Worm (Caenorhabditis elegans) whole organism, L4 larva: Measurements from ENCODE around the gene mvb-12.

Experiments used
- F10B5.3 ChIP-seq: sonication (generic microtip); optimal IDR thresholded peaks from 2 replicates; lab custom pipeline; 2016; ENCODE audit warnings: mild to moderate bottlenecking, missing genetic modification characterization, missing compliant biosample characterization
- F26F4.8 ChIP-seq: fragments of 200-800 bp; sonication (Bioruptor generic); conservative IDR thresholded peaks from 2 replicates; pipeline ENCODE4 v1.3.6; 2022; ENCODE audit warnings: missing genetic modification characterization, missing compliant biosample characterization
- F37D6.2 ChIP-seq: sonication (generic microtip); optimal IDR thresholded peaks from 2 replicates; lab custom pipeline; 2016; ENCODE audit warnings: mild to moderate bottlenecking, missing genetic modification characterization, missing compliant biosample characterization
- F44E2.7 ChIP-seq: fragments of 200-800 bp; sonication (Bioruptor generic); IDR thresholded peaks from 2 replicates; pipeline ENCODE4 v2.1.2; 2022; ENCODE audit warnings: missing genetic modification characterization, missing compliant biosample characterization
- R02D3.7 ChIP-seq: fragments of 150-350 bp; sonication (generic microtip); optimal IDR thresholded peaks from 3 replicates; lab custom pipeline; 2014; ENCODE audit warnings: missing biosample characterization, missing genetic modification characterization
- T26A8.4 ChIP-seq: fragments of 200-800 bp; sonication (Bioruptor generic); IDR thresholded peaks from 2 replicates; pipeline ENCODE4 v1.3.6; 2022; ENCODE audit warnings: missing genetic modification characterization, missing compliant biosample characterization
- Y105C5A.15 ChIP-seq: fragments of 200-800 bp; sonication (Bioruptor generic); IDR thresholded peaks from 2 replicates; pipeline ENCODE4 v1.3.6; 2022; ENCODE audit warnings: missing genetic modification characterization, missing compliant biosample characterization
- Y48G9A.11 ChIP-seq: fragments of 200-800 bp; sonication (Bioruptor generic); IDR thresholded peaks from 2 replicates; pipeline ENCODE4 v1.3.6; 2022; ENCODE audit warnings: missing genetic modification reagents, missing genetic modification characterization, missing compliant biosample characterization
- Y5F2A.4 ChIP-seq: fragments of 200-800 bp; sonication (Bioruptor generic); optimal IDR thresholded peaks from 2 replicates; lab custom pipeline; 2018; ENCODE audit warnings: mild to moderate bottlenecking, missing genetic modification characterization, missing compliant biosample characterization
- ZK546.5 ChIP-seq, 2 experiments: sonication (generic microtip); optimal IDR thresholded peaks; 2 replicates each; lab custom pipeline; 2017; ENCODE audit warnings: missing biosample characterization in 2 of 2, missing genetic modification characterization in 2 of 2
- aha-1 ChIP-seq: fragments of 150-350 bp; peaks from one replicate; lab custom pipeline; 2014; ENCODE audit warnings: missing biosample characterization, missing genetic modification characterization
- aly-2 ChIP-seq: sonication (generic microtip); optimal IDR thresholded peaks from 2 replicates; lab custom pipeline; 2018; ENCODE audit warnings: missing biosample characterization, missing genetic modification characterization
- ceh-28 ChIP-seq: fragments of 150-350 bp; optimal IDR thresholded peaks from 2 replicates; lab custom pipeline; 2014; ENCODE audit warnings: missing biosample characterization, missing genetic modification reagents, missing genetic modification characterization
- ceh-62 ChIP-seq: sonication (generic microtip); optimal IDR thresholded peaks from 2 replicates; lab custom pipeline; 2017; ENCODE audit warnings: missing biosample characterization, missing genetic modification characterization
- ces-1 ChIP-seq: fragments of 150-350 bp; sonication (generic microtip); optimal IDR thresholded peaks from 4 replicates; lab custom pipeline; 2014; ENCODE audit warnings: missing biosample characterization, missing genetic modification reagents, missing genetic modification characterization
- cey-2 ChIP-seq: sonication (generic microtip); optimal IDR thresholded peaks from 3 replicates; lab custom pipeline; 2017; ENCODE audit warnings: missing genetic modification characterization, mild to moderate bottlenecking, missing compliant biosample characterization, antibody characterized with exemption, borderline replicate concordance; ENCODE audit not compliant: insufficient read depth
- daf-8 ChIP-seq: fragments of 200-800 bp; sonication (Bioruptor generic); IDR thresholded peaks from 2 replicates; pipeline ENCODE4 v1.3.6; 2022; ENCODE audit warnings: missing genetic modification characterization, missing compliant biosample characterization
- dmd-8 ChIP-seq: fragments of 200-800 bp; sonication (Bioruptor generic); IDR thresholded peaks from 2 replicates; pipeline ENCODE4 v1.3.6; 2022; ENCODE audit warnings: missing genetic modification characterization, missing compliant biosample characterization
- dpl-1 ChIP-seq: fragments of 150-350 bp; optimal IDR thresholded peaks from 2 replicates; lab custom pipeline; 2014; ENCODE audit warnings: missing biosample characterization, missing genetic modification reagents, missing genetic modification characterization
- duxl-1 ChIP-seq: sonication (generic microtip); optimal IDR thresholded peaks from 2 replicates; lab custom pipeline; 2016; ENCODE audit warnings: mild to moderate bottlenecking, missing genetic modification characterization, moderate library complexity, missing compliant biosample characterization; ENCODE audit not compliant: poor library complexity
- egl-43 ChIP-seq: fragments of 200-800 bp; sonication (Bioruptor generic); IDR thresholded peaks from 2 replicates; pipeline ENCODE4 v1.3.6; 2022; ENCODE audit warnings: missing genetic modification reagents, missing genetic modification characterization, missing compliant biosample characterization
- fkh-10 ChIP-seq: fragments of 150-350 bp; optimal IDR thresholded peaks from 2 replicates; lab custom pipeline; 2014; ENCODE audit warnings: missing biosample characterization, missing genetic modification reagents, missing genetic modification characterization
- fos-1 ChIP-seq: fragments of 150-350 bp; optimal IDR thresholded peaks from 2 replicates; lab custom pipeline; 2014; ENCODE audit warnings: missing biosample characterization, missing genetic modification characterization
- hlh-11 ChIP-seq: fragments of 200-800 bp; sonication (Bioruptor generic); optimal IDR thresholded peaks from 2 replicates; lab custom pipeline; 2018; ENCODE audit warnings: mild to moderate bottlenecking, missing genetic modification characterization, missing compliant biosample characterization
- hmg-1.1 ChIP-seq: fragments of 200-800 bp; sonication (Bioruptor generic); IDR thresholded peaks from 2 replicates; pipeline ENCODE4 v1.3.6; 2022; ENCODE audit warnings: missing genetic modification reagents, missing genetic modification characterization, missing compliant biosample characterization
- lin-1 ChIP-seq: fragments of 200-800 bp; sonication (Bioruptor generic); IDR thresholded peaks from 2 replicates; pipeline ENCODE4 v1.3.6; 2022; ENCODE audit warnings: missing genetic modification reagents, missing genetic modification characterization, missing compliant biosample characterization
- lin-29 ChIP-seq: fragments of 200-800 bp; sonication (Bioruptor generic); IDR thresholded peaks from 2 replicates; pipeline ENCODE4 v1.3.6; 2022; ENCODE audit warnings: missing genetic modification reagents, missing genetic modification characterization, missing compliant biosample characterization
- lin-38 ChIP-seq: fragments of 200-800 bp; sonication (Bioruptor generic); IDR thresholded peaks from 2 replicates; pipeline ENCODE4 v1.3.6; 2022; ENCODE audit warnings: missing genetic modification reagents, missing genetic modification characterization, missing compliant biosample characterization
- mxl-2 ChIP-seq: fragments of 200-800 bp; sonication (Bioruptor generic); conservative IDR thresholded peaks from 2 replicates; pipeline ENCODE4 v1.3.6; 2022; ENCODE audit warnings: missing genetic modification reagents, missing genetic modification characterization, missing compliant biosample characterization
- nhr-10 ChIP-seq: fragments of 150-350 bp; optimal IDR thresholded peaks from 2 replicates; lab custom pipeline; 2014; ENCODE audit warnings: missing biosample characterization, missing genetic modification characterization
- nhr-102 ChIP-seq: sonication (generic microtip); optimal IDR thresholded peaks from 2 replicates; lab custom pipeline; 2016; ENCODE audit warnings: mild to moderate bottlenecking, missing genetic modification characterization, moderate library complexity, missing compliant biosample characterization
- nhr-11 ChIP-seq: fragments of 150-350 bp; optimal IDR thresholded peaks from 2 replicates; lab custom pipeline; 2014; ENCODE audit warnings: missing biosample characterization, missing genetic modification characterization
- nhr-111 ChIP-seq: fragments of 200-800 bp; sonication (Bioruptor generic); optimal IDR thresholded peaks from 2 replicates; lab custom pipeline; 2018; ENCODE audit warnings: mild to moderate bottlenecking, missing genetic modification characterization, missing compliant biosample characterization
- nhr-28 ChIP-seq: fragments of 150-350 bp; optimal IDR thresholded peaks from 2 replicates; lab custom pipeline; 2014; ENCODE audit warnings: missing biosample characterization, missing genetic modification characterization
- nhr-41 ChIP-seq: fragments of 200-800 bp; sonication (Bioruptor generic); IDR thresholded peaks from 2 replicates; pipeline ENCODE4 v1.3.6; 2022; ENCODE audit warnings: missing genetic modification reagents, missing genetic modification characterization, missing compliant biosample characterization
- nhr-42 ChIP-seq: fragments of 200-800 bp; sonication (Bioruptor generic); IDR thresholded peaks from 2 replicates; pipeline ENCODE4 v1.3.6; 2022; ENCODE audit warnings: missing genetic modification characterization, missing compliant biosample characterization
- nhr-48 ChIP-seq: sonication (generic microtip); optimal IDR thresholded peaks from 2 replicates; lab custom pipeline; 2016; ENCODE audit warnings: mild to moderate bottlenecking, missing genetic modification characterization, missing compliant biosample characterization
- nhr-6 ChIP-seq: fragments of 150-350 bp; optimal IDR thresholded peaks from 2 replicates; lab custom pipeline; 2014; ENCODE audit warnings: missing biosample characterization, missing genetic modification characterization
- php-3 ChIP-seq: fragments of 200-800 bp; sonication (Bioruptor generic); IDR thresholded peaks from 2 replicates; pipeline ENCODE4 v1.3.6; 2022; ENCODE audit warnings: missing genetic modification reagents, missing genetic modification characterization, missing compliant biosample characterization
- set-16 ChIP-seq: fragments of 200-800 bp; sonication (Bioruptor generic); IDR thresholded peaks from 2 replicates; pipeline ENCODE4 v1.3.6; 2022; ENCODE audit warnings: missing genetic modification reagents, missing genetic modification characterization, missing compliant biosample characterization
- skn-1 ChIP-seq: fragments of 150-350 bp; optimal IDR thresholded peaks from 2 replicates; lab custom pipeline; 2014; ENCODE audit warnings: missing biosample characterization, missing genetic modification characterization
- snpc-1.2 ChIP-seq: fragments of 200-800 bp; sonication (Bioruptor generic); IDR thresholded peaks from 2 replicates; pipeline ENCODE4 v1.3.6; 2022; ENCODE audit warnings: missing genetic modification reagents, missing genetic modification characterization, missing compliant biosample characterization
- tag-97 ChIP-seq: fragments of 200-800 bp; sonication (Bioruptor generic); IDR thresholded peaks from 2 replicates; pipeline ENCODE4 v1.3.6; 2022; ENCODE audit warnings: missing genetic modification characterization, missing compliant biosample characterization
- unc-39 ChIP-seq: sonication (generic microtip); optimal IDR thresholded peaks from 2 replicates; lab custom pipeline; 2017; ENCODE audit warnings: missing biosample characterization, missing genetic modification characterization
- vab-7 ChIP-seq: fragments of 200-800 bp; sonication (Bioruptor generic); IDR thresholded peaks from 2 replicates; pipeline ENCODE4 v1.3.6; 2022; ENCODE audit warnings: missing genetic modification reagents, missing genetic modification characterization, missing compliant biosample characterization
- zag-1 ChIP-seq: fragments of 150-350 bp; optimal IDR thresholded peaks from 2 replicates; lab custom pipeline; 2014; ENCODE audit warnings: missing biosample characterization, missing genetic modification characterization
- zfp-3 ChIP-seq: fragments of 200-800 bp; sonication (Bioruptor generic); conservative IDR thresholded peaks from 2 replicates; pipeline ENCODE4 v1.3.6; 2022; ENCODE audit warnings: missing genetic modification reagents, missing genetic modification characterization, missing compliant biosample characterization
- zip-2 ChIP-seq: fragments of 150-350 bp; optimal IDR thresholded peaks from 2 replicates; lab custom pipeline; 2014; ENCODE audit warnings: missing biosample characterization, missing genetic modification characterization
- ztf-11 ChIP-seq: fragments of 150-350 bp; optimal IDR thresholded peaks from 2 replicates; lab custom pipeline; 2014; ENCODE audit warnings: missing biosample characterization, missing genetic modification characterization

mvb-12 gene

ce11 chrIV:7844333-7844973 is 14.1 kb downstream of the mvb-12 start (continued):
- TF ChIP-seq duxl-1 (tag; lab: Kevin White, UChicago) (peak; percentile 17), ceh-62 (no peak), lin-29 (no peak), lin-1 (GFP tag; lab: Robert Waterston, UW) (0 out of 2 replicates have a peak, but pooled peaks have one; percentile 44), Y5F2A.4 (GFP tag; lab: Kevin White, UChicago) (no peak), dmd-8 (no peak), nhr-48 (tag; lab: Kevin White, UChicago) (peak; percentile 19), aly-2 (tag; lab: Kevin White, UChicago) (no peak), nhr-111 (GFP tag; lab: Kevin White, UChicago) (no peak), tag-97 (GFP tag; lab: Robert Waterston, UW) (no peak), fos-1 (tag; lab: Kevin White, UChicago) (no peak), hmg-1.1 (GFP tag; lab: Robert Waterston, UW) (no peak), set-16 (GFP tag; lab: Robert Waterston, UW) (no peak)

DNA sequence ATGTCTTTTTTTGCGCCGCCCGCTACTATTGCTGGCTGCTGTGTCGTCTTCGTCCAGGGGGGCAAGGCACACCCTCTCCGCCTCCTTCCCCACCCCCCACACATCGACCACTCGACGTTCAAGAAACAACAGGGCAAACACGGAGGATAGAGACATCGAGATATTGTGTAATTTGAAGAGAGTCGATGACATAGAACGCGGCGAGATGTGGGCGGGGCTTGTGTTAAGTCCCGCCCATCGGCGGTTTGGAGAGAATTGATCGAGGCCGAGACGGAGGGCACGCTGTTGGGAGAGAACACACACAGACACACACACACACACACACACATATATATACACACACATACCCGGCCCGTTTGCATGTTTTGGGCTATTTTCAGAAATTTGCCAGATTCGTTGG is 15.3 kb downstream of the mvb-12 start:
- TF ChIP-seq zfp-3 (GFP tag; lab: Robert Waterston, UW): no peak
- TF ChIP-seq ceh-28 (tag; lab: Kevin White, UChicago): peak; percentile 45
- TF ChIP-seq ZK546.5 (tag; optimal IDR thresholded peaks at IDR 0.05; lab: Kevin White, UChicago): no peak
- TF ChIP-seq R02D3.7 (tag; lab: Kevin White, UChicago): no peak
- peak; percentile 58 for TF ChIP-seq nhr-28
- no peak for TF ChIP-seq skn-1 (tag; lab: Kevin White, UChicago)
- TF ChIP-seq daf-8 (GFP tag; lab: Robert Waterston, UW): no peak
- TF ChIP-seq T26A8.4: peak; percentile 41
- TF ChIP-seq nhr-111 (GFP tag; lab: Kevin White, UChicago): peak; percentile 13
- TF ChIP-seq vab-7 (GFP tag; lab: Robert Waterston, UW): no peak
- no peak for TF ChIP-seq snpc-1.2 (GFP tag; lab: Robert Waterston, UW)
- TF ChIP-seq F26F4.8 (GFP tag; lab: Robert Waterston, UW): no peak
- TF ChIP-seq Y48G9A.11: no peak
- TF ChIP-seq Y105C5A.15 (GFP tag; lab: Robert Waterston, UW): no peak
- TF ChIP-seq nhr-10 (tag; lab: Kevin White, UChicago): no peak
- TF ChIP-seq nhr-42 (GFP tag; lab: Robert Waterston, UW): no peak
- 0 out of 2 replicates have a peak, but pooled peaks have one; percentile 11 for TF ChIP-seq F44E2.7 (GFP tag; lab: Robert Waterston, UW)
- no peak for TF ChIP-seq unc-39 (tag; lab: Kevin White, UChicago)
- no peak for TF ChIP-seq nhr-41 (GFP tag; lab: Robert Waterston, UW)
- TF ChIP-seq zag-1 (tag; lab: Kevin White, UChicago): peak; percentile 52
- no peak for TF ChIP-seq lin-29
- no peak for TF ChIP-seq mxl-2 (GFP tag; lab: Robert Waterston, UW)
- TF ChIP-seq nhr-11 (tag; lab: Kevin White, UChicago): peak; percentile 62
- no peak for TF ChIP-seq cey-2 (tag; lab: Kevin White, UChicago)
- TF ChIP-seq set-16 (GFP tag; lab: Robert Waterston, UW): peak; percentile 82
- TF ChIP-seq lin-38 (GFP tag; lab: Robert Waterston, UW): peak; percentile 49
- peak; percentile 99 for TF ChIP-seq aha-1 (tag; lab: Kevin White, UChicago)
- TF ChIP-seq nhr-6: no peak
- peak; percentile 51 for TF ChIP-seq F37D6.2 (tag; lab: Kevin White, UChicago)
- TF ChIP-seq fos-1 (tag; lab: Kevin White, UChicago): no peak
- no peak for TF ChIP-seq ces-1
- TF ChIP-seq zip-2: no peak
- TF ChIP-seq hlh-11 (tag; lab: Kevin White, UChicago): peak; percentile 92
- peak; percentile 52 for TF ChIP-seq nhr-48 (tag; lab: Kevin White, UChicago)
- TF ChIP-seq ztf-11 (tag; lab: Kevin White, UChicago): no peak
- TF ChIP-seq dpl-1: peak; percentile 46
- TF ChIP-seq egl-43 (GFP tag; lab: Robert Waterston, UW): no peak
- TF ChIP-seq F10B5.3 (tag; lab: Kevin White, UChicago): peak; percentile 46
- peak; percentile 59 for TF ChIP-seq fkh-10 (GFP tag; lab: Kevin White, UChicago)
- TF ChIP-seq nhr-102 (tag; lab: Kevin White, UChicago): peak; percentile 52
- TF ChIP-seq lin-1 (GFP tag; lab: Robert Waterston, UW): 0 out of 2 replicates have a peak, but pooled peaks have one; percentile 37
- 0 out of 2 replicates have a peak, but pooled peaks have one; percentile 36 for TF ChIP-seq php-3
